Worm (Caenorhabditis elegans): ENCODE results near the gene ger-1.

The ger-1 gene

DNA sequence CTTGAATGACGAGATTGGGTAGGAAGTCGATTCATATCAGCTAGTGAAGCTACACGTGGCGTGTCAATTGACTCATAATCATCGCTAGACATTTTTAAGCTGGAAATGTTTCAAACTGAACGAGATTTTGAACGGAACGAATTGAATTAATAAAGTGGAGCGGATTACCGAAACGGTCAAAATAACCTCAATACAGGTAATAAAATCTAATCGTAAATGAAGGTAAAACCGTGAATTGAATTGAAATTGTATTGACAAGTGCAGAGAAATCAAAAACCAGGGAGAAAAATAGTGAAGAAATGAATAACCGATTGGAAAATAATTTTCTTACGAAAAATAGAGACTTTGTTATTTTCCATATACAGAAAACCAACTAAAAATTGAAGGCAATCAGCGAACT, 38.2 kb downstream of the ger-1 start, which contains the start of gene cyk-1:
Gene cyk-1, minus strand, starts transcription at position 101 of the 400 bp plus-strand sequence.
- no peak for TF ChIP-seq snpc-4 (GFP tag; optimal IDR thresholded peaks at IDR 0.05)
- no peak for TF ChIP-seq snpc-4 (tag; optimal IDR thresholded peaks at IDR 0.05)
- no peak for TF ChIP-seq D2030.7 (GFP tag; IDR thresholded peaks at IDR 0.05)
- TF ChIP-seq B0336.3 (GFP tag; IDR thresholded peaks at IDR 0.05), result no peak
- TF ChIP-seq pbrm-1 (GFP tag; IDR thresholded peaks at IDR 0.05), result no peak
- no peak for TF ChIP-seq lsl-1 (GFP tag; optimal IDR thresholded peaks at IDR 0.05)
- TF ChIP-seq ceh-100 (GFP tag; IDR thresholded peaks at IDR 0.05), result no peak

DNA sequence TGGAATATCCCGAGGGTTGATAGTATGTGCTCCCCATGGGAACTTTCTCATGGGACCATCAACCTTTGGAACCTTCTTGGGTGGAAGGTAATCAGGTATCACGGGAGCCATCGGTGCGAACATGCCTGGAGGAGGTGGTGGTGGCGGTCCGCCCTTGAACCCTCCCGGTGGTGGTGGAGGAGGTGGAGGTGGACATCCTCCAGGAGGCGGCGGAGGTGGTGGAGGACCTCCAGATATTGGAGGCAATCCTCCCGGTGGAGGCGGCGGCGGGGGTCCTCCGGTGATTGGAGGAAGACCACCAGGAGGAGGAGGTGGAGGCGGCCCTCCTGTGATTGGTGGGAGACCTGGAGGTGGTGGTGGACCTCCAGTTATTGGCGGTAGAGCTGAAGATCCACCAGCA, 41.4 kb downstream of the ger-1 start:
- peak; percentile 43; the same call in 1 of the 2 replicates for TF ChIP-seq mcd-1 (GFP tag; IDR thresholded peaks at IDR 0.05)
- no peak for TF ChIP-seq F39B2.1 (GFP tag; IDR thresholded peaks at IDR 0.05)
- TF ChIP-seq unc-62 (GFP tag; optimal IDR thresholded peaks at IDR 0.05), result no peak
- no peak for TF ChIP-seq attf-5 (GFP tag; optimal IDR thresholded peaks at IDR 0.05)
- no peak for TF ChIP-seq snpc-4 (GFP tag; optimal IDR thresholded peaks at IDR 0.05)
- no peak for TF ChIP-seq snpc-4 (tag; optimal IDR thresholded peaks at IDR 0.05)
- no peak for TF ChIP-seq pbrm-1 (GFP tag; IDR thresholded peaks at IDR 0.05)
- no peak for TF ChIP-seq lin-40 (tag; optimal IDR thresholded peaks at IDR 0.05)
- no peak for TF ChIP-seq nhr-120 (GFP tag; IDR thresholded peaks at IDR 0.05)
- TF ChIP-seq zfh-2 (GFP tag; conservative IDR thresholded peaks at IDR 0.05), result peak; percentile 96
- TF ChIP-seq hmg-20 (GFP tag; IDR thresholded peaks at IDR 0.05), result no peak
- TF ChIP-seq ama-1 (optimal IDR thresholded peaks at IDR 0.05), result no peak
- TF ChIP-seq ama-1 (GFP tag; optimal IDR thresholded peaks at IDR 0.05), result no peak
- TF ChIP-seq B0035.1 (tag; optimal IDR thresholded peaks at IDR 0.05), result no peak
- 0 out of 2 replicates have a peak, but pooled peaks have one; percentile 20 for TF ChIP-seq ztf-25 (GFP tag; IDR thresholded peaks at IDR 0.05)
- peak; percentile 98 for TF ChIP-seq egrh-3 (GFP tag; IDR thresholded peaks at IDR 0.05)
- TF ChIP-seq tlf-1 (GFP tag; optimal IDR thresholded peaks at IDR 0.05), result no peak
- TF ChIP-seq nhr-90 (tag; optimal IDR thresholded peaks at IDR 0.05), result no peak
- no peak for TF ChIP-seq chd-7 (tag; optimal IDR thresholded peaks at IDR 0.05)
- no peak for TF ChIP-seq ztf-22 (GFP tag; optimal IDR thresholded peaks at IDR 0.05)
- TF ChIP-seq T07F8.4 (tag; optimal IDR thresholded peaks at IDR 0.05), result no peak
- TF ChIP-seq B0261.1 (tag; optimal IDR thresholded peaks at IDR 0.05), result no peak

DNA sequence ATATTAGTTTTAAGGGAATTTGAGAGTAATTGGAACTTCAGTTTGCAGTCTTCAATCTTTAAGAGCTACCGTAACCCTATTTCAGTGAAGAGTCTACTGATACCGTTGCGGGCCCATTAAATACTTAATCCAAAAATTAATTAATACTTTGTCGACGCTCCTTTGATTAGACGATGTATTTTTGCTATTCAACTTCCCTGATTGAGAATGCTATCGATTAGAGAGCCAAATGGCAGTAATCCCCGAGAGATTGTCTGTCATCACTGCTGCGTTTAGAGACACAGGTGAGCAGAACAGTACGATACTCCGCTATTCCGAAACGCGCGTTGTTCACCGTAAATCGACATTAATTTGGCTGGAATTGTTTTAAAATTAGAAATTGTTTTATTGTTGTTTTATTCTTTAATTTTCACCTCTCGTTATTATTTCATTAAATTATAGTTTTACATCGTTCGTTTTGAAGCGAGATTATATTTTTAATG, 46.1 kb downstream of the ger-1 start, which contains the start of gene rfl-1:
Gene rfl-1, plus strand, starts transcription at position 51 of the 482 bp plus-strand sequence.
- TF ChIP-seq hmg-20 (GFP tag; IDR thresholded peaks at IDR 0.05), result no peak
- TF ChIP-seq madf-6 (GFP tag; IDR thresholded peaks at IDR 0.05), result 0 out of 2 replicates have a peak, but pooled peaks have one; percentile 7
- peak; percentile 97 for TF ChIP-seq attf-3 (GFP tag; conservative IDR thresholded peaks at IDR 0.05)
- peak; percentile 99 for TF ChIP-seq hmg-1.2 (GFP tag; IDR thresholded peaks at IDR 0.05)
- TF ChIP-seq attf-5 (GFP tag; optimal IDR thresholded peaks at IDR 0.05), result peak; percentile 19
- peak; percentile 12 for TF ChIP-seq lsl-1 (GFP tag; optimal IDR thresholded peaks at IDR 0.05)
- peak; percentile 19 for TF ChIP-seq F23B12.7 (tag; optimal IDR thresholded peaks at IDR 0.05; ENCODE audit: insufficient read depth)
- TF ChIP-seq rcor-1 (GFP tag; IDR thresholded peaks at IDR 0.05), result no peak
- peak; percentile 25 for TF ChIP-seq him-1 (tag; optimal IDR thresholded peaks at IDR 0.05)
- no peak for TF ChIP-seq ztf-18 (tag; optimal IDR thresholded peaks at IDR 0.05)
- TF ChIP-seq snpc-3.4 (tag; optimal IDR thresholded peaks at IDR 0.05), result peak; percentile 20
- TF ChIP-seq mcd-1 (GFP tag; IDR thresholded peaks at IDR 0.05), result 0 out of 2 replicates have a peak, but pooled peaks have one; percentile 26
- no peak for TF ChIP-seq ztf-26 (tag; optimal IDR thresholded peaks at IDR 0.05)
- no peak for TF ChIP-seq hrde-1 (tag; optimal IDR thresholded peaks at IDR 0.05; ENCODE audit: borderline replicate concordance)

All from whole organism, young adult.